Worm (Caenorhabditis elegans) whole organism, mixed stage, embryonic: ENCODE measurements around the gene F28A10.8.

Source experiments
- M03D4.4 ChIP-seq: sonication (generic microtip); optimal IDR thresholded peaks from 2 replicates; lab custom pipeline; 2017; ENCODE audit warnings: mild to moderate bottlenecking, missing genetic modification characterization, missing compliant biosample characterization
- bed-3 ChIP-seq: fragments of 200-800 bp; sonication (Bioruptor generic); optimal IDR thresholded peaks from 3 replicates; lab custom pipeline; 2018; ENCODE audit warnings: mild to moderate bottlenecking, missing genetic modification characterization, moderate library complexity, missing compliant biosample characterization
- blmp-1 ChIP-seq: fragments of 150-350 bp; optimal IDR thresholded peaks from 2 replicates; lab custom pipeline; 2014; ENCODE audit warnings: missing biosample characterization, missing genetic modification characterization
- ceh-39 ChIP-seq: fragments of 150-350 bp; optimal IDR thresholded peaks from 2 replicates; lab custom pipeline; 2014; ENCODE audit warnings: missing biosample characterization, missing genetic modification characterization
- ceh-43 ChIP-seq: fragments of 200-800 bp; sonication (Bioruptor generic); optimal IDR thresholded peaks from 2 replicates; lab custom pipeline; 2018; ENCODE audit warnings: mild to moderate bottlenecking, missing genetic modification characterization, moderate library complexity, missing compliant biosample characterization
- ces-1 ChIP-seq: fragments of 150-350 bp; optimal IDR thresholded peaks from 2 replicates; lab custom pipeline; 2014; ENCODE audit warnings: missing biosample characterization, missing genetic modification reagents, missing genetic modification characterization
- cnd-1 ChIP-seq: fragments of 200-800 bp; sonication (Bioruptor generic); optimal IDR thresholded peaks from 2 replicates; lab custom pipeline; 2018; ENCODE audit warnings: mild to moderate bottlenecking, missing genetic modification characterization, missing compliant biosample characterization
- drap-1 ChIP-seq: fragments of 200-800 bp; sonication (Bioruptor generic); optimal IDR thresholded peaks from 3 replicates; lab custom pipeline; 2018; ENCODE audit warnings: mild to moderate bottlenecking, missing genetic modification characterization, missing compliant biosample characterization
- elt-1 ChIP-seq: sonication (generic microtip); optimal IDR thresholded peaks from 2 replicates; lab custom pipeline; 2017; ENCODE audit warnings: missing genetic modification characterization, mild to moderate bottlenecking, missing compliant biosample characterization, antibody characterized with exemption, moderate library complexity, borderline replicate concordance; ENCODE audit not compliant: insufficient read depth
- flh-1 ChIP-seq: fragments of 200-800 bp; sonication (Bioruptor generic); optimal IDR thresholded peaks from 2 replicates; lab custom pipeline; 2018; ENCODE audit warnings: mild to moderate bottlenecking, missing genetic modification characterization, moderate library complexity, missing compliant biosample characterization
- hlh-1 ChIP-seq: fragments of 150-350 bp; optimal IDR thresholded peaks from 2 replicates; lab custom pipeline; 2014; ENCODE audit warnings: missing biosample characterization, missing genetic modification reagents, missing genetic modification characterization
- lin-13 ChIP-seq: fragments of 150-350 bp; optimal IDR thresholded peaks from 2 replicates; lab custom pipeline; 2014; ENCODE audit warnings: missing biosample characterization, missing genetic modification characterization
- lin-32 ChIP-seq: fragments of 200-800 bp; sonication (Bioruptor generic); optimal IDR thresholded peaks from 2 replicates; lab custom pipeline; 2018; ENCODE audit warnings: mild to moderate bottlenecking, missing genetic modification characterization, missing compliant biosample characterization
- lsy-2 ChIP-seq: fragments of 150-350 bp; optimal IDR thresholded peaks from 2 replicates; lab custom pipeline; 2014; ENCODE audit warnings: missing biosample characterization, missing genetic modification characterization
- mab-5 ChIP-seq: fragments of 150-350 bp; optimal IDR thresholded peaks from 2 replicates; lab custom pipeline; 2014; ENCODE audit warnings: missing biosample characterization, missing genetic modification characterization
- mep-1 ChIP-seq: fragments of 150-350 bp; optimal IDR thresholded peaks from 2 replicates; lab custom pipeline; 2017; ENCODE audit warnings: missing biosample characterization, missing genetic modification reagents, missing genetic modification characterization, inconsistent platforms
- mls-2 ChIP-seq: sonication (generic microtip); optimal IDR thresholded peaks from 2 replicates; lab custom pipeline; 2016; ENCODE audit warnings: mild to moderate bottlenecking, missing genetic modification characterization, moderate library complexity, missing compliant biosample characterization
- nhr-12 ChIP-seq: fragments of 150-350 bp; optimal IDR thresholded peaks from 2 replicates; lab custom pipeline; 2014; ENCODE audit warnings: missing biosample characterization, missing genetic modification characterization
- nhr-2 ChIP-seq: fragments of 150-350 bp; optimal IDR thresholded peaks from 2 replicates; lab custom pipeline; 2014; ENCODE audit warnings: missing biosample characterization, missing genetic modification characterization
- nhr-28 ChIP-seq: fragments of 150-350 bp; optimal IDR thresholded peaks from 2 replicates; lab custom pipeline; 2014; ENCODE audit warnings: missing biosample characterization, missing genetic modification characterization
- pha-4 ChIP-seq: fragments of 150-350 bp; optimal IDR thresholded peaks from 2 replicates; lab custom pipeline; 2018; ENCODE audit warnings: missing biosample characterization, missing genetic modification reagents, missing genetic modification characterization
- sem-2 ChIP-seq: fragments of 200-800 bp; sonication (Bioruptor generic); optimal IDR thresholded peaks from 2 replicates; lab custom pipeline; 2018; ENCODE audit warnings: mild to moderate bottlenecking, missing genetic modification characterization, missing compliant biosample characterization
- snpc-4 ChIP-seq: fragments of 150-350 bp; optimal IDR thresholded peaks from 2 replicates; lab custom pipeline; 2014; ENCODE audit warnings: missing biosample characterization, missing genetic modification characterization
- tbx-8 ChIP-seq: fragments of 200-800 bp; sonication (Bioruptor generic); optimal IDR thresholded peaks from 2 replicates; lab custom pipeline; 2018; ENCODE audit warnings: mild to moderate bottlenecking, missing genetic modification characterization, moderate library complexity, missing compliant biosample characterization
- unc-120 ChIP-seq: sonication (generic microtip); optimal IDR thresholded peaks from 2 replicates; lab custom pipeline; 2017; ENCODE audit warnings: missing genetic modification characterization, missing compliant biosample characterization; ENCODE audit not compliant: poor library complexity, severe bottlenecking
- unc-39 ChIP-seq: fragments of 150-350 bp; optimal IDR thresholded peaks from 2 replicates; lab custom pipeline; 2014; ENCODE audit warnings: missing biosample characterization, missing genetic modification characterization
- unc-62 ChIP-seq: fragments of 150-350 bp; optimal IDR thresholded peaks from 2 replicates; lab custom pipeline; 2014; ENCODE audit warnings: missing biosample characterization, missing genetic modification reagents, missing genetic modification characterization
- zip-8 ChIP-seq: fragments of 150-350 bp; optimal IDR thresholded peaks from 2 replicates; lab custom pipeline; 2014; ENCODE audit warnings: missing biosample characterization, missing genetic modification characterization
- ztf-11 ChIP-seq: fragments of 150-350 bp; optimal IDR thresholded peaks from 2 replicates; lab custom pipeline; 2014; ENCODE audit warnings: missing biosample characterization, missing genetic modification characterization

F28A10.8 gene

ce11 chrII:838414-838813, at the start of gene F28A10.8:
TSS of gene F28A10.8 (minus strand) at chrII:838514.
- no peak for TF ChIP-seq M03D4.4 (tag; lab: Kevin White, UChicago)
- no peak for TF ChIP-seq hlh-1
- no peak for TF ChIP-seq nhr-12 (tag; lab: Kevin White, UChicago)
- no peak for TF ChIP-seq nhr-28 (tag; lab: Kevin White, UChicago)

- TF ChIP-seq bed-3 (GFP tag; lab: Kevin White, UChicago) (no peak), nhr-12 (tag; lab: Kevin White, UChicago) (no peak), lin-13 (no peak), mab-5 (tag; lab: Kevin White, UChicago) (no peak), lin-32 (GFP tag; lab: Kevin White, UChicago) (no peak), pha-4 (tag; lab: Kevin White, UChicago) (no peak), ces-1 (GFP tag; lab: Kevin White, UChicago) (no peak), elt-1 (tag; lab: Kevin White, UChicago) (no peak), drap-1 (GFP tag; lab: Kevin White, UChicago) (no peak)
- TF ChIP-seq, all 35 proteins: peak for 0
Observed at ce11 chrII:888024-888423, 49.7 kb upstream of the F28A10.8 start, which contains the start of gene T07D3.4. TSS of gene T07D3.4 (plus strand) at chrII:888309.

ce11 chrII:884204-884603, 45.9 kb upstream of the F28A10.8 start:
- TF ChIP-seq snpc-4 (tag; lab: Kevin White, UChicago) = no peak
- TF ChIP-seq flh-1 (GFP tag; lab: Kevin White, UChicago) = no peak
- TF ChIP-seq zip-8 (tag; lab: Kevin White, UChicago) = no peak
- TF ChIP-seq ceh-39 = no peak
- TF ChIP-seq unc-120 (tag; lab: Kevin White, UChicago) = no peak
- TF ChIP-seq mls-2 (tag; lab: Kevin White, UChicago) = no peak
- no peak for TF ChIP-seq bed-3 (GFP tag; lab: Kevin White, UChicago)
- no peak for TF ChIP-seq ztf-11 (tag; lab: Kevin White, UChicago)
- no peak for TF ChIP-seq M03D4.4 (tag; lab: Kevin White, UChicago)
- TF ChIP-seq hlh-1 = no peak
- no peak for TF ChIP-seq unc-62
- no peak for TF ChIP-seq ceh-43 (GFP tag; lab: Kevin White, UChicago)
- no peak for TF ChIP-seq nhr-12 (tag; lab: Kevin White, UChicago)
- no peak for TF ChIP-seq elt-1 (tag; lab: Kevin White, UChicago)
- no peak for TF ChIP-seq mep-1
- TF ChIP-seq blmp-1 (tag; lab: Kevin White, UChicago) = no peak
- TF ChIP-seq cnd-1 (tag; lab: Kevin White, UChicago) = no peak

- TF ChIP-seq sem-2 (GFP tag; lab: Kevin White, UChicago) = no peak
- no peak for TF ChIP-seq lsy-2 (tag; lab: Kevin White, UChicago)
- no peak for TF ChIP-seq ztf-11 (tag; lab: Kevin White, UChicago)
- TF ChIP-seq lin-32 (GFP tag; lab: Kevin White, UChicago) = no peak
- TF ChIP-seq bed-3 (GFP tag; lab: Kevin White, UChicago) = no peak
- TF ChIP-seq unc-39 (tag; lab: Kevin White, UChicago) = no peak
- TF ChIP-seq nhr-2 (tag; lab: Kevin White, UChicago) = no peak
- no peak for TF ChIP-seq nhr-12 (tag; lab: Kevin White, UChicago)
- TF ChIP-seq ceh-39 = no peak
- no peak for TF ChIP-seq tbx-8
- no peak for TF ChIP-seq M03D4.4 (tag; lab: Kevin White, UChicago)
- TF ChIP-seq drap-1 (GFP tag; lab: Kevin White, UChicago) = no peak
- no peak for TF ChIP-seq ceh-43 (GFP tag; lab: Kevin White, UChicago)
Observed at ce11 chrII:880666-881226, 42.4 kb upstream of the F28A10.8 start.

ce11 chrII:875739-876138, 37.4 kb upstream of the F28A10.8 start:
- no peak for TF ChIP-seq zip-8 (tag; lab: Kevin White, UChicago)
- TF ChIP-seq ces-1 (GFP tag; lab: Kevin White, UChicago) = no peak
- no peak for TF ChIP-seq elt-1 (tag; lab: Kevin White, UChicago)
- no peak for TF ChIP-seq unc-120 (tag; lab: Kevin White, UChicago)
- no peak for TF ChIP-seq snpc-4 (tag; lab: Kevin White, UChicago)
- TF ChIP-seq mab-5 (tag; lab: Kevin White, UChicago) = no peak
- TF ChIP-seq ceh-39 = no peak
- TF ChIP-seq tbx-8 = no peak
- no peak for TF ChIP-seq lin-13
